Worm (Caenorhabditis elegans) whole organism, late embryonic: ENCODE results near the gene dpy-3.
A peak's percentile ranks its signal among the peaks of the same experiment; 100 is the strongest.

Experiments used
- C38D4.7 ChIP-seq: fragments of 200-800 bp; sonication (Bioruptor generic); optimal IDR thresholded peaks from 2 replicates; lab custom pipeline; 2018; ENCODE audit warnings: mild to moderate bottlenecking, missing genetic modification characterization, moderate library complexity, missing compliant biosample characterization
- F13H6.1 ChIP-seq: sonication (generic microtip); optimal IDR thresholded peaks from 2 replicates; lab custom pipeline; 2016; ENCODE audit warnings: missing genetic modification characterization, missing compliant biosample characterization
- ama-1 ChIP-seq: fragments of 150-350 bp; optimal IDR thresholded peaks from 2 replicates; lab custom pipeline; 2014
- ceh-18 ChIP-seq: sonication (generic microtip); optimal IDR thresholded peaks from 2 replicates; lab custom pipeline; 2016; ENCODE audit warnings: missing genetic modification characterization, missing compliant biosample characterization
- ceh-22 ChIP-seq: sonication (generic microtip); optimal IDR thresholded peaks from 2 replicates; lab custom pipeline; 2017; ENCODE audit warnings: missing biosample characterization, missing genetic modification characterization
- dmd-4 ChIP-seq: sonication (generic microtip); optimal IDR thresholded peaks from 2 replicates; lab custom pipeline; 2016; ENCODE audit warnings: borderline replicate concordance, missing genetic modification characterization, missing compliant biosample characterization
- elt-2 ChIP-seq: sonication (generic microtip); optimal IDR thresholded peaks from 2 replicates; lab custom pipeline; 2016; ENCODE audit warnings: missing genetic modification reagents, missing genetic modification characterization, missing compliant biosample characterization
- fkh-6 ChIP-seq: sonication (generic microtip); optimal IDR thresholded peaks from 2 replicates; lab custom pipeline; 2016; ENCODE audit warnings: missing genetic modification characterization, missing compliant biosample characterization
- nhr-11 ChIP-seq: fragments of 150-350 bp; optimal IDR thresholded peaks from 2 replicates; lab custom pipeline; 2014; ENCODE audit warnings: missing biosample characterization, missing genetic modification characterization
- pag-3 ChIP-seq: sonication (generic microtip); optimal IDR thresholded peaks from 2 replicates; lab custom pipeline; 2016; ENCODE audit warnings: missing compliant biosample characterization, missing genetic modification characterization, borderline replicate concordance
- pha-4 ChIP-seq: fragments of 150-350 bp; optimal IDR thresholded peaks from 2 replicates; lab custom pipeline; 2018; ENCODE audit warnings: missing biosample characterization, missing genetic modification reagents, missing genetic modification characterization
- pqm-1 ChIP-seq: sonication (generic microtip); optimal IDR thresholded peaks from 2 replicates; lab custom pipeline; 2016; ENCODE audit warnings: missing genetic modification characterization, missing compliant biosample characterization
- ref-2 ChIP-seq: sonication (generic microtip); optimal IDR thresholded peaks from 2 replicates; lab custom pipeline; 2016; ENCODE audit warnings: missing genetic modification characterization, missing compliant biosample characterization
- sox-2 ChIP-seq: fragments of 200-800 bp; sonication (Bioruptor generic); IDR thresholded peaks from 2 replicates; pipeline ENCODE4 v1.3.6; 2022; ENCODE audit warnings: missing genetic modification reagents, missing genetic modification characterization, missing compliant biosample characterization

DNA sequence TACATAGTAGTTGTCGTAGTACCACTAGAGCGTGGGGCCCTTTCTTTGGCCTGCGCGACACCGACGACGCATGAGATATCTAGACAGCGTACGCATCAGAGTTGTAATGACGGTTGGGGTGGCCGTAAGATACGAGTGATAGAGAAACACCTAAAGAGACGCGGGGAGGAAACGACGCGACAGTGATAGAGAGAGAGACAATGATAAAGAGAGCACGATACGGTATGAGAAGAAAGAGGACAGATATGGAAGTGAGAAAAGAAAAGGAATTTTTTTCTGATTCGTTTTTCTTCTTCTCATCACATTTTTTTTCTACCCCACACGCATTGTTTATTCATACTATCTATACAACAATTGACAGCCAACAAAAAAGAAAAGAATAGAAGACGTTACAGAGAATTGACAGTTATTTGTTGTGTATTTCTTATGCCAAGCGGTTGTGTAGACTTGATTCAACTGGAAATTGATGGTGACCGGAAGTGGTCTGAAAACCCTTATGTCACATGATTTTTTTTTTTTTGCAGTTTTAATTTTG is 33.0 kb upstream of the dpy-3 start:
- TF ChIP-seq F13H6.1 (tag; lab: Kevin White, UChicago) (no peak), elt-2 (tag; lab: Kevin White, UChicago) (peak; percentile 51), dmd-4 (tag; lab: Kevin White, UChicago) (no peak), ceh-22 (tag; lab: Kevin White, UChicago) (no peak), nhr-11 (no peak), pha-4 (no peak), ref-2 (no peak), pag-3 (tag; lab: Kevin White, UChicago) (no peak), C38D4.7 (GFP tag; lab: Kevin White, UChicago) (no peak), ama-1 (lab: Kevin White, UChicago) (no peak), fkh-6 (tag; lab: Kevin White, UChicago) (no peak), sox-2 (GFP tag; lab: Robert Waterston, UW) (no peak), pqm-1 (tag; lab: Kevin White, UChicago) (no peak), ceh-18 (no peak)
